Fruit fly (Drosophila melanogaster): ENCODE results near the gene Galphaf.

The Galphaf gene

dm6 chr3L:16699292-16700026 is 31.7 kb upstream of the Galphaf start (continued):
- no peak for TF ChIP-seq CG8290 (GFP tag; optimal IDR thresholded peaks at IDR 0.05)
- peak in 1 of 2 experiments; percentile 9 for TF ChIP-seq CG8290 (tag; optimal IDR thresholded peaks at IDR 0.05)
- peak; percentile 44; the same call in 1 of the 2 replicates for TF ChIP-seq Awh (GFP tag; IDR thresholded peaks at IDR 0.05)
- TF ChIP-seq Pdp1 (GFP tag; optimal IDR thresholded peaks at IDR 0.05): peak in 1 of 2 experiments; percentile 75
- TF ChIP-seq CG17829 (tag; optimal IDR thresholded peaks at IDR 0.05): no peak
- TF ChIP-seq zf30C (GFP tag; optimal IDR thresholded peaks at IDR 0.05): no peak
- TF ChIP-seq CG15269 (tag; optimal IDR thresholded peaks at IDR 0.05): peak; percentile 22
- peak; percentile 48 for TF ChIP-seq grn (GFP tag; optimal IDR thresholded peaks at IDR 0.05)
- TF ChIP-seq CG1603 (tag; optimal IDR thresholded peaks at IDR 0.05): peak; percentile 24
- 0 out of 2 replicates have a peak, but pooled peaks have one; percentile 16 for TF ChIP-seq CG14441 (GFP tag; IDR thresholded peaks at IDR 0.05)
- TF ChIP-seq otp (GFP tag; IDR thresholded peaks at IDR 0.05): peak; percentile 57; the same call in 1 of the 3 replicates
- TF ChIP-seq sens (GFP tag): peak; percentile 71
- no peak for TF ChIP-seq ab (GFP tag; optimal IDR thresholded peaks at IDR 0.05)
- TF ChIP-seq Blimp-1 (GFP tag; optimal IDR thresholded peaks at IDR 0.05): peak; percentile 65
- peak; percentile 64 for TF ChIP-seq kni (GFP tag; optimal IDR thresholded peaks at IDR 0.05)
- no peak for TF ChIP-seq Bdp1 (GFP tag; optimal IDR thresholded peaks at IDR 0.05)
- TF ChIP-seq hb (GFP tag; IDR thresholded peaks at IDR 0.05; ENCODE audit: partially characterized antibody): no peak
- TF ChIP-seq Asciz (GFP tag; optimal IDR thresholded peaks at IDR 0.05): peak; percentile 4
- TF ChIP-seq CG4360 (GFP tag; IDR thresholded peaks at IDR 0.05): peak; percentile 56; the same call in 1 of the 2 replicates
- TF ChIP-seq CG14965 (GFP tag; optimal IDR thresholded peaks at IDR 0.05; ENCODE audit: borderline replicate concordance): no peak

DNA sequence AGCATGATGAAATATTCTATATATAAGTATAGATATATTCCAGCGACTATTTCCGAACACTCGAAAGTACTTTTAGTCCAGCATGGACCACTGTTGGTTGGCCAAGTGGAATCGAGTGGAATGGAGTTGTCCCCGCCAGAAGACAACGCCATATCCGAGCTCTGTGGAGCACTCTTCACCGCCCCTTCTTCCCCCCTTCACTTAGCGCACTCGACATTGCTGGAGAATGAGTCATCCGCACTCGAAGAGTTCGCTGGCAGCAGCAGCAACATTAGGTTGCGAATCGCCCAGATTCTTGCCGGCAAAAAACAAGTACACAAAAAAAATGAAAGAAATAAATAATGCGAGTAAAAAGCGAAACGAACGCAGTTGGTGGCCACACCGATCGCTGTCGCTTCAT is 30.4 kb upstream of the Galphaf start:
- no peak for TF ChIP-seq Nf-YA (GFP tag; IDR thresholded peaks at IDR 0.05)
- no peak for TF ChIP-seq CG34224 (GFP tag; IDR thresholded peaks at IDR 0.05; ENCODE audit: partially characterized antibody)
- no peak for TF ChIP-seq Side (GFP tag; optimal IDR thresholded peaks at IDR 0.05)
- TF ChIP-seq CHES-1-like (GFP tag; optimal IDR thresholded peaks at IDR 0.05): no peak
- peak; percentile 94 for TF ChIP-seq sd (tag; optimal IDR thresholded peaks at IDR 0.05)
- no peak for TF ChIP-seq pnt (GFP tag; optimal IDR thresholded peaks at IDR 0.05)
- TF ChIP-seq so (GFP tag; IDR thresholded peaks at IDR 0.05): peak; percentile 18; the same call in 1 of the 3 replicates
- TF ChIP-seq CG7839 (tag; optimal IDR thresholded peaks at IDR 0.05): no peak
- no peak for TF ChIP-seq CG12744 (GFP tag; optimal IDR thresholded peaks at IDR 0.05)
- no peak for TF ChIP-seq cas (GFP tag; IDR thresholded peaks at IDR 0.05)
- TF ChIP-seq CG18764 (GFP tag; optimal IDR thresholded peaks at IDR 0.05): no peak
- TF ChIP-seq CG7928 (GFP tag; optimal IDR thresholded peaks at IDR 0.05): no peak
- TF ChIP-seq eve (GFP tag; optimal IDR thresholded peaks at IDR 0.05): no peak
- TF ChIP-seq crol (GFP tag; IDR thresholded peaks at IDR 0.05): peak; percentile 59
- TF ChIP-seq Hr3 (GFP tag; optimal IDR thresholded peaks at IDR 0.05): no peak
- TF ChIP-seq Dad (GFP tag; optimal IDR thresholded peaks at IDR 0.05): no peak
- TF ChIP-seq cato (GFP tag; optimal IDR thresholded peaks at IDR 0.05; ENCODE audit: borderline replicate concordance): no peak
- 0 out of 4 replicates have a peak, but pooled peaks have one; percentile 16 for TF ChIP-seq chinmo (GFP tag; IDR thresholded peaks at IDR 0.05; ENCODE audit: partially characterized antibody)
- no peak for TF ChIP-seq CG12659 (GFP tag; optimal IDR thresholded peaks at IDR 0.05)
- TF ChIP-seq Poxn (GFP tag; IDR thresholded peaks at IDR 0.05): no peak
- TF ChIP-seq kay (GFP tag; optimal IDR thresholded peaks at IDR 0.05): peak; percentile 22
- TF ChIP-seq pan (optimal IDR thresholded peaks at IDR 0.05): no peak
- no peak for TF ChIP-seq pan (GFP tag; optimal IDR thresholded peaks at IDR 0.05 in 1 of 2, IDR thresholded peaks at IDR 0.05 in 1 of 2)
- no peak for TF ChIP-seq lilli (GFP tag; optimal IDR thresholded peaks at IDR 0.05)
- no peak for TF ChIP-seq CG10366 (GFP tag; IDR thresholded peaks at IDR 0.05)
- TF ChIP-seq D (optimal IDR thresholded peaks at IDR 0.05): no peak
- TF ChIP-seq D (GFP tag; optimal IDR thresholded peaks at IDR 0.05): no peak
- no peak for TF ChIP-seq CG3065 (GFP tag; optimal IDR thresholded peaks at IDR 0.05)

Measured in whole organism, embryonic.